Fruit fly (Drosophila melanogaster): ENCODE results near the gene CG12084.

The CG12084 gene

DNA sequence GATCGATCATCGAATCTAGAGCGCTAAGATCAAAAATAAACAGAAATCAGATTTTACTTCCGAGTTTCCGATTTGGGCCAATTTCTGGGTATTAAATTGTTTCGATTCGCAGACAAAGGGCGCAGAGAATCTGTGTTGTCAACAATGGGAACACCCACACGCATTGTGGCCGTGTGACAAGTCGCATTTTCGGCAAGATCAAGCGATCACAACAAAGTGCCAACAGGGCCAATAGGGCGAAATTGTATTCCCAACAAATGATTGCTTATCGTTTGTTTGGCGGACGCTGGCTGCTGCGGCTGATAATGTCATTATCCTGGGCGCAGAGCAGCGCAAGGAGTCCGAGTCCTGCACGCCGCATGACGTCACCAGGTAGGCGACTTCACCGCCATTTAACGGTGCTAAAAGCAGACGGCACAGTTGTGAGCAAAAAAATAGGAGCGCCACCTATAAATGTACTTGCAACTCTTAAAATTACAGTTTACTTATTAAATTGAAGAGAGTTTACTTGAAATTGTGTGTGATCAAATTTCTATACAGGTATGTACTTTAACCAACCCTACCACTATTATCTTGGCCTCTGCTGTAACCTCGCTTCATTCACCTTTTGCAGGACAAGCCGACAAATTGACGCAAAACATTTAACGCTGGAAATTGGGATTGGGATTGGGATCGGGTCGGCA, 17.3 kb downstream of the CG12084 start (continued):
- TF ChIP-seq CG3919 (GFP tag; optimal IDR thresholded peaks at IDR 0.05): peak; percentile 42
- TF ChIP-seq OdsH (GFP tag; optimal IDR thresholded peaks at IDR 0.05): peak; percentile 54
- peak; percentile 62 for TF ChIP-seq CG1621 (tag; optimal IDR thresholded peaks at IDR 0.05)
- TF ChIP-seq CG6792 (GFP tag; optimal IDR thresholded peaks at IDR 0.05): peak; percentile 45
- TF ChIP-seq Sox14 (GFP tag; optimal IDR thresholded peaks at IDR 0.05): peak; percentile 54
- peak; percentile 68 for TF ChIP-seq CG31627 (GFP tag; optimal IDR thresholded peaks at IDR 0.05)
- TF ChIP-seq svp (GFP tag): no peak
- TF ChIP-seq CG8319 (GFP tag; optimal IDR thresholded peaks at IDR 0.05): peak; percentile 6
- peak; percentile 36 for TF ChIP-seq CG32006 (GFP tag; optimal IDR thresholded peaks at IDR 0.05)
- TF ChIP-seq CG11762 (GFP tag; optimal IDR thresholded peaks at IDR 0.05; ENCODE audit: insufficient read depth): peak; percentile 23
- TF ChIP-seq Eip93F (GFP tag; optimal IDR thresholded peaks at IDR 0.05): no peak
- TF ChIP-seq CG9139 (GFP tag; optimal IDR thresholded peaks at IDR 0.05): no peak

DNA sequence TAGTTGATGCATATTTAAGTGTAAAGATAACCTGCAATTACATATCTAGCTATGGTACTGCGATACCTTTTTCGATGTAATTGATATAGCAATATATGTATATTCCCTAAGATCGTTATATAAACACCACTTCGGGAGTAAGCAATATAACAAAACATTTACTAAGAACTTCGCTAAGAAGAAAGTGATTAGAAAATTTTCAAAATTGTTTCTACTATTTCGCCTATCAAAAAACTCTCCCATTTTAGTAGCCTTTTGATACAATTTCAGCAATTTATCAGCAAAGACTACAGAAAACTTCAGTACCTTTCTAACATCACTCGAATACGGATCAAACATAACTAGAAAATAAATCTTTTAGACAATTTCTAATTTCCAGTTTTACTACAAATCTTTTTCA, 19.1 kb downstream of the CG12084 start, which contains the start of gene robl62A:
Gene robl62A (plus strand): TSS at position 301 of the 400 bp plus-strand sequence.
- TF ChIP-seq Eip75B (GFP tag; optimal IDR thresholded peaks at IDR 0.05) (no peak), esn (GFP tag; optimal IDR thresholded peaks at IDR 0.05) (no peak), CG9139 (GFP tag; optimal IDR thresholded peaks at IDR 0.05) (no peak), CG8632 (GFP tag; optimal IDR thresholded peaks at IDR 0.05) (no peak), Blimp-1 (GFP tag; optimal IDR thresholded peaks at IDR 0.05) (no peak), spab (GFP tag; optimal IDR thresholded peaks at IDR 0.05) (no peak), Hr4 (GFP tag; optimal IDR thresholded peaks at IDR 0.05) (no peak), CG16779 (tag; optimal IDR thresholded peaks at IDR 0.05) (no peak), Hr39 (GFP tag; optimal IDR thresholded peaks at IDR 0.05) (no peak), CG6163 (GFP tag; IDR thresholded peaks at IDR 0.05) (no peak), topi (GFP tag; optimal IDR thresholded peaks at IDR 0.05) (no peak), CG10631 (GFP tag; optimal IDR thresholded peaks at IDR 0.05) (no peak), CG32006 (GFP tag; optimal IDR thresholded peaks at IDR 0.05) (no peak), OdsH (GFP tag; optimal IDR thresholded peaks at IDR 0.05) (no peak), fd59A (GFP tag; optimal IDR thresholded peaks at IDR 0.05) (no peak), Met (GFP tag; optimal IDR thresholded peaks at IDR 0.05) (no peak), CG6808 (GFP tag; optimal IDR thresholded peaks at IDR 0.05) (no peak)

DNA sequence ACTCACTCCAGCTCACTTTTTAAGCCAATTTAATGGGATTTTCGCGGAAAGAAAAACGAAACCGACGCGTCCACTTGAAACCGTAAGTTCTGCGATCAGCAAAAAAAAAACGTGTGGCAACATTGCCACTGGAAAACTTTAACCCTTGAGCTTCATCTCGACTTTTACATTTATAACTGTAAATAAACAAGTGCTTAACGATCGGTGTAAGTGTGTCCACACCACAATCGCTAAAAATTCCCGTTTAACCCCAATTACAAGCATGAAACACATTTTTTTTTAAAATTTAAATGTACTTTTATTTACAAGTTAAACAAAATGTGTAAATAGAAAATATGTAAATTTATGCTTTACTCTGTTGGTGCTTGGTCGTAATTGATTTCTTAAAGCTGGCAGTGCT, 21.3 kb downstream of the CG12084 start, which contains the start of gene Ptp61F:
Gene Ptp61F (minus strand): TSS at position 101 of the 400 bp plus-strand sequence.
- no peak for TF ChIP-seq vri (GFP tag; optimal IDR thresholded peaks at IDR 0.05)
- peak; percentile 3 for TF ChIP-seq svp (GFP tag)

DNA sequence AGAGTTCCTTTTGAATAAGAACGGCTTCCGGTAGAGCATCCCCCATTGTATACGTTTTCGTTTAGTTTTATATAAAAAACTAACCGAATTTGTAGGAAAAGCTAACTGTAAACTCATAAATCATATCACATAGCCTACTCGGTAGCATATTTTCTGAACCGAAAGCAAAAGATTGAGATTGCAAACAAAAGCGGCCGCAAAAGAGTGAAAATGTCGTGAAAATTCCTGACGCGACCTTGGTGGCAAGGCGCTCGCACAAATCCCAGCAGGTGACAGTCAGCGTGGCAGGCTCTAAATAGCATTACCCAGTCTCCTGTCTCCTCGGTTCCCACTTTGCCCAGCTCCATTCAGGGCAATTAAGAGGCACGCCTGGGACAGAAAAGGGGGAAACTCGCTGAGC, 24.5 kb downstream of the CG12084 start, which contains the start of gene Naa30B:
Gene Naa30B (minus strand): TSS at position 101 of the 400 bp plus-strand sequence.
- TF ChIP-seq CG34406 (GFP tag; optimal IDR thresholded peaks at IDR 0.05) (no peak), CG15336 (GFP tag; IDR thresholded peaks at IDR 0.05) (no peak), salr (GFP tag; optimal IDR thresholded peaks at IDR 0.05) (peak in 1 of 2 experiments; percentile 0), dsx (GFP tag; optimal IDR thresholded peaks at IDR 0.05; ENCODE audit: poor library complexity, severe bottlenecking) (no peak), CG6276 (GFP tag; optimal IDR thresholded peaks at IDR 0.05) (no peak), CG6808 (GFP tag; optimal IDR thresholded peaks at IDR 0.05) (no peak), cyc (GFP tag; optimal IDR thresholded peaks at IDR 0.05) (no peak), CG3919 (GFP tag; optimal IDR thresholded peaks at IDR 0.05) (no peak)

DNA sequence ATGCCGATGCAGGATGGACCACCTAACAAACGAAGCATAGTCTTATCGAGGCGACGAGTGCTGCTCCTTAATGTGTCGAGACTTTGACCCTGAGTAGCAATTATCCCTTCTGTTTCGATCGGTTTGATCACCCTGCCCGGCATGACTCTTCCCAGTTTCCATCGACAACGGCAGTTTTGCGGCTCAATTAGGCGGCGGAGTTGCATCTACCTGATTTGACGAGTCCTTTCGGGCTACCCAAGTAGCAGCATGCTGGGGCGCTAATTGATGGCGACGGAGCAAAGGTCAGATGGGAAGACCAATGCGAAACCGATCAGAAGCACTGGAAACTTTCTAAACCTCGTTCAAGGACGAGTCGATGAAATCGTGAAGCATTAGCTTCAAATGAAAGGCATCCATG, 25.4 kb downstream of the CG12084 start:
- no peak for TF ChIP-seq CG3919 (GFP tag; optimal IDR thresholded peaks at IDR 0.05)
- TF ChIP-seq CG9139 (GFP tag; optimal IDR thresholded peaks at IDR 0.05): no peak
- TF ChIP-seq spab (GFP tag; optimal IDR thresholded peaks at IDR 0.05): no peak
- TF ChIP-seq Eip75B (GFP tag; optimal IDR thresholded peaks at IDR 0.05): no peak
- no peak for TF ChIP-seq acj6 (GFP tag; optimal IDR thresholded peaks at IDR 0.05)

All from whole organism, prepupa.